Worm (Caenorhabditis elegans) whole organism, L1 larva: ENCODE data around the gene nhr-28.
A peak's percentile ranks its signal among the peaks of the same experiment; 100 is the strongest.

Source experiments
- C34B4.2 ChIP-seq: sonication (generic microtip); optimal IDR thresholded peaks from 2 replicates; lab custom pipeline; 2017; ENCODE audit warnings: mild to moderate bottlenecking, missing genetic modification characterization, missing compliant biosample characterization
- Y116A8C.19 ChIP-seq: sonication (generic microtip); optimal IDR thresholded peaks from 2 replicates; lab custom pipeline; 2016; ENCODE audit warnings: missing compliant biosample characterization, missing genetic modification characterization, borderline replicate concordance
- aly-2 ChIP-seq: fragments of 150-350 bp; optimal IDR thresholded peaks from 2 replicates; lab custom pipeline; 2014; ENCODE audit warnings: missing biosample characterization, missing genetic modification characterization
- ama-1 ChIP-seq: fragments of 150-350 bp; optimal IDR thresholded peaks from 2 replicates; lab custom pipeline; 2014
- ceh-63 ChIP-seq: fragments of 200-800 bp; sonication (Bioruptor generic); optimal IDR thresholded peaks from 2 replicates; lab custom pipeline; 2018; ENCODE audit warnings: mild to moderate bottlenecking, missing genetic modification characterization, missing compliant biosample characterization
- ceh-8 ChIP-seq: fragments of 200-800 bp; sonication (Bioruptor generic); optimal IDR thresholded peaks from 2 replicates; lab custom pipeline; 2018; ENCODE audit warnings: mild to moderate bottlenecking, missing genetic modification characterization, moderate library complexity, missing compliant biosample characterization
- ceh-88 ChIP-seq: fragments of 200-800 bp; sonication (Bioruptor generic); IDR thresholded peaks from 2 replicates; pipeline ENCODE4 v1.3.6; 2022; ENCODE audit warnings: missing genetic modification characterization, missing compliant biosample characterization
- ceh-90 ChIP-seq: sonication (generic microtip); optimal IDR thresholded peaks from 2 replicates; lab custom pipeline; 2016; ENCODE audit warnings: missing genetic modification characterization, missing compliant biosample characterization
- dpl-1 ChIP-seq, 3 experiments: fragments of 150-350 bp in 2 of 3; sonication (generic microtip) in 1 of 3; optimal IDR thresholded peaks; 2 replicates each; lab custom pipeline; 2014 to 2017; ENCODE audit warnings: missing biosample characterization in 3 of 3, missing genetic modification characterization in 3 of 3, missing genetic modification reagents in 3 of 3
- efl-3 ChIP-seq: fragments of 200-800 bp; sonication (Bioruptor generic); optimal IDR thresholded peaks from 2 replicates; lab custom pipeline; 2018; ENCODE audit warnings: mild to moderate bottlenecking, missing genetic modification characterization, missing compliant biosample characterization
- egl-13 ChIP-seq: sonication (generic microtip); optimal IDR thresholded peaks from 2 replicates; lab custom pipeline; 2016; ENCODE audit warnings: missing genotype, missing genetic modification reagents, missing genetic modification characterization, missing compliant biosample characterization
- egl-27 ChIP-seq, 2 experiments: fragments of 150-350 bp in 1 of 2; sonication (generic microtip); optimal IDR thresholded peaks; 3 replicates each; lab custom pipeline; 2017 to 2018; ENCODE audit warnings: missing biosample characterization in 2 of 2, missing genetic modification characterization in 2 of 2, missing genetic modification reagents in 2 of 2
- fkh-10 ChIP-seq: sonication (generic microtip); optimal IDR thresholded peaks from 2 replicates; lab custom pipeline; 2017; ENCODE audit warnings: missing biosample characterization, missing genetic modification reagents, missing genetic modification characterization
- fkh-4 ChIP-seq: sonication (generic microtip); optimal IDR thresholded peaks from 2 replicates; lab custom pipeline; 2016; ENCODE audit warnings: missing compliant biosample characterization, missing genetic modification characterization, borderline replicate concordance
- fkh-8 ChIP-seq: sonication (generic microtip); optimal IDR thresholded peaks from 2 replicates; lab custom pipeline; 2016; ENCODE audit warnings: mild to moderate bottlenecking, missing genetic modification characterization, missing compliant biosample characterization
- fos-1 ChIP-seq: fragments of 150-350 bp; optimal IDR thresholded peaks from 2 replicates; lab custom pipeline; 2014; ENCODE audit warnings: missing biosample characterization, missing genetic modification characterization
- hpl-2 ChIP-seq: fragments of 150-350 bp; optimal IDR thresholded peaks from 2 replicates; lab custom pipeline; 2014; ENCODE audit warnings: missing biosample characterization, missing genetic modification reagents, missing genetic modification characterization
- irx-1 ChIP-seq: sonication (generic microtip); optimal IDR thresholded peaks from 2 replicates; lab custom pipeline; 2016; ENCODE audit warnings: missing genetic modification characterization, missing compliant biosample characterization
- isw-1 ChIP-seq: fragments of 200-800 bp; sonication (Bioruptor generic); IDR thresholded peaks from 2 replicates; pipeline ENCODE4 v1.3.6; 2022; ENCODE audit warnings: missing genetic modification characterization, missing compliant biosample characterization
- jun-1 ChIP-seq: fragments of 150-350 bp; optimal IDR thresholded peaks from 2 replicates; lab custom pipeline; 2014; ENCODE audit warnings: missing biosample characterization, missing genetic modification reagents, missing genetic modification characterization
- lin-13 ChIP-seq: fragments of 150-350 bp; optimal IDR thresholded peaks from 2 replicates; lab custom pipeline; 2014; ENCODE audit warnings: missing biosample characterization, missing genetic modification reagents, missing genetic modification characterization
- lin-35 ChIP-seq, 2 experiments: fragments of 150-350 bp; optimal IDR thresholded peaks; 2 replicates each; lab custom pipeline; 2014; ENCODE audit warnings: missing biosample characterization in 2 of 2, missing genetic modification characterization in 2 of 2, missing genetic modification reagents in 2 of 2
- lin-39 ChIP-seq: fragments of 150-350 bp; optimal IDR thresholded peaks from 2 replicates; lab custom pipeline; 2014; ENCODE audit warnings: missing biosample characterization, missing genetic modification reagents, missing genetic modification characterization
- lir-3 ChIP-seq: sonication (generic microtip); optimal IDR thresholded peaks from 2 replicates; lab custom pipeline; 2016; ENCODE audit warnings: mild to moderate bottlenecking, missing genetic modification characterization, moderate library complexity, missing compliant biosample characterization; ENCODE audit not compliant: poor library complexity
- mab-9 ChIP-seq: fragments of 200-800 bp; sonication (Bioruptor generic); IDR thresholded peaks from 2 replicates; pipeline ENCODE4 v1.3.6; 2022; ENCODE audit warnings: missing genetic modification reagents, missing genetic modification characterization, missing compliant biosample characterization
- mep-1 ChIP-seq: fragments of 150-350 bp; optimal IDR thresholded peaks from 2 replicates; lab custom pipeline; 2014; ENCODE audit warnings: missing biosample characterization, missing genetic modification characterization
- nhr-12 ChIP-seq: sonication (generic microtip); optimal IDR thresholded peaks from 2 replicates; lab custom pipeline; 2017; ENCODE audit warnings: missing biosample characterization, missing genetic modification characterization
- nhr-19 ChIP-seq: fragments of 200-800 bp; sonication (Bioruptor generic); conservative IDR thresholded peaks from 2 replicates; pipeline ENCODE4 v1.3.6; 2022; ENCODE audit warnings: missing genetic modification characterization, missing compliant biosample characterization
- nhr-20 ChIP-seq: sonication (generic microtip); optimal IDR thresholded peaks from 2 replicates; lab custom pipeline; 2016; ENCODE audit warnings: mild to moderate bottlenecking, missing genetic modification characterization, missing compliant biosample characterization
- nhr-237 ChIP-seq: fragments of 150-350 bp; optimal IDR thresholded peaks from 2 replicates; lab custom pipeline; 2014; ENCODE audit warnings: missing biosample characterization, missing genetic modification characterization
- nhr-28 ChIP-seq: fragments of 150-350 bp; optimal IDR thresholded peaks from 2 replicates; lab custom pipeline; 2014; ENCODE audit warnings: missing biosample characterization, missing genetic modification characterization
- nhr-47 ChIP-seq: sonication (generic microtip); optimal IDR thresholded peaks from 2 replicates; lab custom pipeline; 2016; ENCODE audit warnings: mild to moderate bottlenecking, missing genetic modification characterization, moderate library complexity, missing compliant biosample characterization
- nhr-71 ChIP-seq: sonication (generic microtip); optimal IDR thresholded peaks from 2 replicates; lab custom pipeline; 2016; ENCODE audit warnings: mild to moderate bottlenecking, missing genetic modification characterization, moderate library complexity, missing compliant biosample characterization
- nhr-76 ChIP-seq: sonication (generic microtip); optimal IDR thresholded peaks from 2 replicates; lab custom pipeline; 2017; ENCODE audit warnings: missing biosample characterization, missing genetic modification characterization
- nhr-84 ChIP-seq: sonication (generic microtip); optimal IDR thresholded peaks from 2 replicates; lab custom pipeline; 2017; ENCODE audit warnings: missing biosample characterization, missing genetic modification characterization
- nhr-85 ChIP-seq: sonication (generic microtip); peaks from one replicate; lab custom pipeline; 2016; ENCODE audit warnings: missing genetic modification characterization, inconsistent platforms, missing compliant biosample characterization
- pag-3 ChIP-seq: sonication (generic microtip); optimal IDR thresholded peaks from 2 replicates; lab custom pipeline; 2017; ENCODE audit warnings: missing genetic modification characterization, mild to moderate bottlenecking, missing compliant biosample characterization, antibody characterized with exemption, borderline replicate concordance; ENCODE audit not compliant: insufficient read depth
- pax-3 ChIP-seq: fragments of 200-800 bp; sonication (Bioruptor generic); optimal IDR thresholded peaks from 2 replicates; lab custom pipeline; 2018; ENCODE audit warnings: mild to moderate bottlenecking, missing genetic modification characterization, moderate library complexity, missing compliant biosample characterization
- pqm-1 ChIP-seq: sonication (generic microtip); optimal IDR thresholded peaks from 3 replicates; lab custom pipeline; 2017; ENCODE audit warnings: missing biosample characterization, missing genetic modification characterization
- snpc-4 ChIP-seq: fragments of 150-350 bp; optimal IDR thresholded peaks from 2 replicates; lab custom pipeline; 2014; ENCODE audit warnings: missing biosample characterization, missing genetic modification characterization
- snu-23 ChIP-seq: sonication (generic microtip); optimal IDR thresholded peaks from 2 replicates; lab custom pipeline; 2016; ENCODE audit warnings: missing genetic modification characterization, missing compliant biosample characterization
- sptf-1 ChIP-seq: fragments of 150-350 bp; optimal IDR thresholded peaks from 2 replicates; lab custom pipeline; 2014; ENCODE audit warnings: missing biosample characterization, missing genetic modification characterization
- sup-37 ChIP-seq: fragments of 200-800 bp; sonication (Bioruptor generic); optimal IDR thresholded peaks from 2 replicates; lab custom pipeline; 2018; ENCODE audit warnings: mild to moderate bottlenecking, missing genetic modification characterization, missing compliant biosample characterization
- swsn-7 ChIP-seq: sonication (generic microtip); optimal IDR thresholded peaks from 2 replicates; lab custom pipeline; 2016; ENCODE audit warnings: missing genetic modification characterization, missing compliant biosample characterization
- tlp-1 ChIP-seq: fragments of 150-350 bp; optimal IDR thresholded peaks from 2 replicates; lab custom pipeline; 2014; ENCODE audit warnings: missing biosample characterization, missing genetic modification characterization
- unc-130 ChIP-seq: fragments of 150-350 bp; optimal IDR thresholded peaks from 2 replicates; lab custom pipeline; 2017; ENCODE audit warnings: missing biosample characterization, missing genetic modification characterization, inconsistent platforms
- unc-30 ChIP-seq: sonication (generic microtip); optimal IDR thresholded peaks from 2 replicates; lab custom pipeline; 2017; ENCODE audit warnings: missing biosample characterization, missing genetic modification characterization
- unc-62 ChIP-seq: fragments of 150-350 bp; optimal IDR thresholded peaks from 2 replicates; lab custom pipeline; 2014; ENCODE audit warnings: missing biosample characterization, missing genetic modification reagents, missing genetic modification characterization
- unc-86 ChIP-seq: sonication (generic microtip); optimal IDR thresholded peaks from 2 replicates; lab custom pipeline; 2016; ENCODE audit warnings: missing genetic modification characterization, missing compliant biosample characterization
- unc-98 ChIP-seq: fragments of 200-800 bp; sonication (Bioruptor generic); IDR thresholded peaks from 2 replicates; pipeline ENCODE4 v1.3.6; 2022; ENCODE audit warnings: missing genetic modification characterization, missing compliant biosample characterization
- vab-15 ChIP-seq: sonication (generic microtip); optimal IDR thresholded peaks from 2 replicates; lab custom pipeline; 2017; ENCODE audit warnings: missing genotype, mild to moderate bottlenecking, missing genetic modification characterization, missing compliant biosample characterization
- xbp-1 ChIP-seq: sonication (generic microtip); optimal IDR thresholded peaks from 2 replicates; lab custom pipeline; 2016; ENCODE audit warnings: missing genetic modification characterization, missing compliant biosample characterization
- zip-4 ChIP-seq: fragments of 200-800 bp; sonication (Bioruptor generic); optimal IDR thresholded peaks from 2 replicates; lab custom pipeline; 2018; ENCODE audit warnings: mild to moderate bottlenecking, missing genetic modification characterization, moderate library complexity, missing compliant biosample characterization
- ztf-4 ChIP-seq: fragments of 150-350 bp; optimal IDR thresholded peaks from 2 replicates; lab custom pipeline; 2014; ENCODE audit warnings: missing biosample characterization, missing genetic modification characterization

Gene nhr-28

DNA sequence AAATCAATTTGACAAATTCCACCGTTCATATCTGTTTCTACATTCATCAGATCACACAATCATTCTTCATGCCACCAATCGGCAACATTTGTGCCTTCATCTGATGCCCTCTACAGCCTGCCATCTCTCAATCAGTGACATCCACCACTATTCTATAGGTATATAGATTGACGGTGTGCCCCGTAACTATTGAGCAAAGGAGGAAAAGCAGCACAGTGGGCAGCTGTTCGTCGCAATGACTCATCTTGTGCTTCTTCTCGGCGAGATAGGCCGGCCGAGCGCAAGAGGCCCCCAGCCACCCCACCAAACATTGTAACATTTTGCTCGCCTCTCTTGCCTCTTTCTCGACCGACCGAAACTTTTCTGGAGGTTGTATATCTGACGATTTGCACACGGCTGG lies 37.3 kb downstream of the nhr-28 start (continued):
- TF ChIP-seq lir-3 (tag; lab: Kevin White, UChicago): no peak
- TF ChIP-seq nhr-12 (tag; lab: Kevin White, UChicago): no peak
- no peak for TF ChIP-seq zip-4
- no peak for TF ChIP-seq sptf-1 (tag; lab: Kevin White, UChicago)
- TF ChIP-seq ceh-88: no peak
- no peak for TF ChIP-seq hpl-2 (GFP tag; lab: Kevin White, UChicago)
- no peak for TF ChIP-seq nhr-237
- TF ChIP-seq swsn-7 (tag; lab: Kevin White, UChicago): no peak
- TF ChIP-seq xbp-1: no peak
- TF ChIP-seq nhr-84 (tag; lab: Kevin White, UChicago): no peak
- peak; percentile 93 for TF ChIP-seq pag-3
- peak; percentile 76 for TF ChIP-seq nhr-71 (tag; lab: Kevin White, UChicago)
- no peak for TF ChIP-seq dpl-1 (GFP tag; optimal IDR thresholded peaks at IDR 0.05; lab: Kevin White, UChicago)
- TF ChIP-seq fos-1 (tag; lab: Kevin White, UChicago): peak; percentile 30
- TF ChIP-seq ama-1: no peak
- peak; percentile 41 for TF ChIP-seq nhr-20 (tag; lab: Kevin White, UChicago)
- TF ChIP-seq tlp-1: no peak
- TF ChIP-seq ceh-63: no peak
- TF ChIP-seq irx-1 (tag; lab: Kevin White, UChicago): no peak
- no peak for TF ChIP-seq unc-86 (tag; lab: Kevin White, UChicago)
- no peak for TF ChIP-seq mep-1 (tag; lab: Kevin White, UChicago)
- TF ChIP-seq sup-37 (GFP tag; lab: Kevin White, UChicago): no peak
- TF ChIP-seq unc-98 (GFP tag; lab: Robert Waterston, UW): 0 out of 2 replicates have a peak, but pooled peaks have one; percentile 19
- no peak for TF ChIP-seq nhr-76 (tag; lab: Kevin White, UChicago)
- TF ChIP-seq fkh-10 (GFP tag; lab: Kevin White, UChicago): no peak
- no peak for TF ChIP-seq mab-9 (GFP tag; lab: Robert Waterston, UW)
- TF ChIP-seq nhr-19 (GFP tag; lab: Robert Waterston, UW): peak; percentile 50
- peak; percentile 7 for TF ChIP-seq nhr-47 (tag; lab: Kevin White, UChicago)
- no peak for TF ChIP-seq ceh-90 (tag; lab: Kevin White, UChicago)
- TF ChIP-seq Y116A8C.19 (tag; lab: Kevin White, UChicago): no peak
- TF ChIP-seq snpc-4 (tag; lab: Kevin White, UChicago): no peak
- TF ChIP-seq unc-130: peak; percentile 22
- no peak for TF ChIP-seq ceh-8 (GFP tag; lab: Kevin White, UChicago)
- TF ChIP-seq C34B4.2: no peak
- no peak for TF ChIP-seq egl-27 (tag; optimal IDR thresholded peaks at IDR 0.05; lab: Kevin White, UChicago)
- TF ChIP-seq pqm-1 (tag; lab: Kevin White, UChicago): no peak
- TF ChIP-seq jun-1 (tag; lab: Kevin White, UChicago): no peak
- TF ChIP-seq fkh-4: no peak
- no peak for TF ChIP-seq lin-13 (GFP tag; lab: Kevin White, UChicago)
- TF ChIP-seq nhr-28 (tag; lab: Kevin White, UChicago): no peak
- no peak for TF ChIP-seq fkh-8
- TF ChIP-seq snu-23 (GFP tag; lab: Kevin White, UChicago): peak; percentile 53
- TF ChIP-seq isw-1 (GFP tag; lab: Robert Waterston, UW): no peak
- TF ChIP-seq aly-2 (tag; lab: Kevin White, UChicago): no peak
- TF ChIP-seq lin-39 (tag; lab: Kevin White, UChicago): peak; percentile 2
- TF ChIP-seq efl-3 (GFP tag; lab: Kevin White, UChicago): no peak
- TF ChIP-seq nhr-85 (tag; lab: Kevin White, UChicago): no peak
- no peak for TF ChIP-seq egl-13 (tag; lab: Kevin White, UChicago)
- no peak for TF ChIP-seq unc-30 (tag; lab: Kevin White, UChicago)
- TF ChIP-seq ztf-4 (tag; lab: Kevin White, UChicago): no peak
- no peak for TF ChIP-seq vab-15 (tag; lab: Kevin White, UChicago)
- TF ChIP-seq unc-62 (GFP tag; lab: Kevin White, UChicago): no peak
- TF ChIP-seq lin-35 (GFP tag; optimal IDR thresholded peaks at IDR 0.05; lab: Kevin White, UChicago): no peak
- TF ChIP-seq pax-3 (tag; lab: Kevin White, UChicago): no peak
